Fruit fly (Drosophila melanogaster) whole organism, wandering third instar larva: ENCODE data around the gene CG7914.

Experiments used
- Abd-B ChIP-seq: fragments of >200 bp; optimal IDR thresholded peaks from 2 replicates; lab custom pipeline; 2017; ENCODE audit warnings: missing biosample characterization, missing genetic modification characterization
- CG32264 ChIP-seq: fragments of 200-800 bp; sonication (Bioruptor generic); optimal IDR thresholded peaks from 2 replicates; lab custom pipeline; 2016; ENCODE audit warnings: missing biosample characterization, missing genetic modification characterization
- CG9705 ChIP-seq: fragments of 200-800 bp; sonication (Bioruptor generic); optimal IDR thresholded peaks from 2 replicates; lab custom pipeline; 2018; ENCODE audit warnings: missing biosample characterization, mild to moderate bottlenecking, missing genetic modification characterization
- Dfd ChIP-seq: fragments of >200 bp; optimal IDR thresholded peaks from 2 replicates; lab custom pipeline; 2017; ENCODE audit warnings: missing biosample characterization, missing genetic modification characterization
- GATAd ChIP-seq: sonication (Bioruptor generic); optimal IDR thresholded peaks from 2 replicates; lab custom pipeline; 2016; ENCODE audit warnings: missing biosample characterization, missing genetic modification characterization
- HLH106 ChIP-seq: fragments of 200-800 bp; optimal IDR thresholded peaks from 3 replicates; lab custom pipeline; 2019; ENCODE audit warnings: missing biosample characterization, mild to moderate bottlenecking, missing genetic modification characterization, moderate library complexity
- Hnf4 ChIP-seq: fragments of 200-800 bp; sonication (Bioruptor generic); optimal IDR thresholded peaks from 2 replicates; lab custom pipeline; 2016; ENCODE audit warnings: missing biosample characterization, mild to moderate bottlenecking, missing genetic modification characterization
- Hr78 ChIP-seq: fragments of >200 bp; optimal IDR thresholded peaks from 2 replicates; lab custom pipeline; 2017; ENCODE audit warnings: missing biosample characterization, missing genetic modification characterization
- Hr83 ChIP-seq: fragments of 200-300 bp; sonication (Bioruptor generic); optimal IDR thresholded peaks from 2 replicates; lab custom pipeline; 2016; ENCODE audit warnings: missing biosample characterization, mild to moderate bottlenecking, missing genetic modification characterization, moderate library complexity; ENCODE audit not compliant: poor library complexity, severe bottlenecking
- Jra ChIP-seq: sonication (Bioruptor generic); optimal IDR thresholded peaks from 2 replicates; lab custom pipeline; 2016; ENCODE audit warnings: missing biosample characterization, missing genetic modification characterization
- Mio ChIP-seq: sonication (Bioruptor generic); optimal IDR thresholded peaks from 2 replicates; lab custom pipeline; 2016; ENCODE audit warnings: missing biosample characterization, missing genetic modification characterization
- Myc ChIP-seq: fragments of >200 bp; optimal IDR thresholded peaks from 2 replicates; lab custom pipeline; 2017
- OdsH ChIP-seq: fragments of 200-800 bp; sonication (Bioruptor generic); optimal IDR thresholded peaks from 2 replicates; lab custom pipeline; 2016; ENCODE audit warnings: missing biosample characterization, mild to moderate bottlenecking, missing genetic modification characterization
- Rel ChIP-seq, 2 experiments: fragments of 200-800 bp; sonication (Bioruptor generic) in 1 of 2; optimal IDR thresholded peaks; 2 replicates in 1 of 2; 3 replicates in 1 of 2; lab custom pipeline; 2016 to 2019; ENCODE audit warnings: mild to moderate bottlenecking in 2 of 2, missing biosample characterization in 2 of 2, missing genetic modification characterization in 2 of 2, moderate library complexity in 1 of 2
- Sp1 ChIP-seq: fragments of 200-800 bp; sonication (Bioruptor generic); optimal IDR thresholded peaks from 3 replicates; lab custom pipeline; 2019; ENCODE audit warnings: missing biosample characterization, mild to moderate bottlenecking, missing genetic modification characterization, moderate library complexity
- Vsx2 ChIP-seq: fragments of 200-300, 225-300 bp; sonication (Bioruptor generic); optimal IDR thresholded peaks from 2 replicates; lab custom pipeline; 2018; ENCODE audit warnings: missing biosample characterization, missing genetic modification characterization; ENCODE audit not compliant: partially characterized antibody
- br ChIP-seq: fragments of 200-800 bp; sonication (Bioruptor generic); optimal IDR thresholded peaks from 2 replicates; lab custom pipeline; 2016; ENCODE audit warnings: missing biosample characterization, missing genetic modification characterization
- brk ChIP-seq: fragments of 200-800 bp; sonication (Bioruptor generic); optimal IDR thresholded peaks from 2 replicates; lab custom pipeline; 2016; ENCODE audit warnings: missing biosample characterization, mild to moderate bottlenecking, missing genetic modification characterization
- dl ChIP-seq, 2 experiments: fragments of 175-275, 200-275 bp in 1 of 2; fragments of 200-275 bp in 1 of 2; sonication (Bioruptor generic); optimal IDR thresholded peaks; lab custom pipeline; 2018; ENCODE audit warnings: mild to moderate bottlenecking in 2 of 2, missing biosample characterization in 2 of 2, missing genetic modification characterization in 2 of 2, moderate library complexity in 2 of 2; ENCODE audit not compliant: partially characterized antibody in 2 of 2, insufficient read depth in 1 of 2
- dmrt93B ChIP-seq: fragments of 200-800 bp; sonication (Bioruptor generic); optimal IDR thresholded peaks from 2 replicates; lab custom pipeline; 2018; ENCODE audit warnings: missing biosample characterization, mild to moderate bottlenecking, missing genetic modification characterization
- dsf ChIP-seq: sonication (Bioruptor generic); optimal IDR thresholded peaks from 2 replicates; lab custom pipeline; 2016; ENCODE audit warnings: missing biosample characterization, missing genetic modification characterization, borderline replicate concordance
- ey ChIP-seq: fragments of 200-800 bp; sonication (Bioruptor generic); optimal IDR thresholded peaks from 2 replicates; lab custom pipeline; 2016; ENCODE audit warnings: missing biosample characterization, missing genetic modification characterization
- foxo ChIP-seq, 2 experiments: fragments of 200-800 bp; sonication (Bioruptor generic); optimal IDR thresholded peaks; 2 replicates in 1 of 2; 3 replicates in 1 of 2; lab custom pipeline; 2016 to 2017; ENCODE audit warnings: missing biosample characterization in 2 of 2, missing genetic modification characterization in 2 of 2
- fru ChIP-seq: fragments of 200-800 bp; sonication (Bioruptor generic); optimal IDR thresholded peaks from 3 replicates; lab custom pipeline; 2016; ENCODE audit warnings: missing biosample characterization, mild to moderate bottlenecking, missing genetic modification characterization
- h ChIP-seq: fragments of 200-800 bp; sonication (Bioruptor generic); optimal IDR thresholded peaks from 3 replicates; lab custom pipeline; 2016; ENCODE audit warnings: missing biosample characterization, mild to moderate bottlenecking, missing genetic modification characterization
- jim ChIP-seq: fragments of 175-275, 200-325 bp; sonication (Bioruptor generic); optimal IDR thresholded peaks from 2 replicates; lab custom pipeline; 2016; ENCODE audit warnings: missing biosample characterization, mild to moderate bottlenecking, missing genetic modification characterization
- lola ChIP-seq: fragments of >200 bp; optimal IDR thresholded peaks from 2 replicates; lab custom pipeline; 2017; ENCODE audit warnings: missing biosample characterization, missing genetic modification characterization
- pan ChIP-seq: fragments of >200 bp; optimal IDR thresholded peaks from 2 replicates; lab custom pipeline; 2017
- psq ChIP-seq: fragments of 200-800 bp; sonication (Bioruptor generic); optimal IDR thresholded peaks from 3 replicates; lab custom pipeline; 2017; ENCODE audit warnings: missing biosample characterization, mild to moderate bottlenecking, missing genetic modification characterization, moderate library complexity
- rgr ChIP-seq: fragments of 200-800 bp; sonication (Bioruptor generic); optimal IDR thresholded peaks from 3 replicates; lab custom pipeline; 2016; ENCODE audit warnings: missing biosample characterization, mild to moderate bottlenecking, missing genetic modification characterization
- sv ChIP-seq: fragments of 200-800 bp; sonication (Bioruptor generic); optimal IDR thresholded peaks from 3 replicates; lab custom pipeline; 2016; ENCODE audit warnings: missing biosample characterization, missing genetic modification characterization
- tai ChIP-seq: sonication (Bioruptor generic); optimal IDR thresholded peaks from 2 replicates; lab custom pipeline; 2016; ENCODE audit warnings: missing biosample characterization, missing genetic modification characterization
- usp ChIP-seq: fragments of >200 bp; optimal IDR thresholded peaks from 2 replicates; lab custom pipeline; 2017; ENCODE audit warnings: missing biosample characterization, missing genetic modification characterization
- woc ChIP-seq: sonication (Bioruptor generic); optimal IDR thresholded peaks from 2 replicates; lab custom pipeline; 2016; ENCODE audit warnings: missing biosample characterization, mild to moderate bottlenecking, missing genetic modification characterization

CG7914 gene

dm6 chrX:19179696-19180255 lies 13.5 kb downstream of the CG7914 start, which contains the start of the genes CG7556 and CG7453:
TSS of gene CG7556 (minus strand) at chrX:19179830.
TSS of gene CG7453 (plus strand) at chrX:19180173.
- TF ChIP-seq brk (GFP tag; lab: Kevin White, UChicago), result no peak
- TF ChIP-seq CG9705, result peak; percentile 59
- TF ChIP-seq woc, result peak; percentile 84
- no peak for TF ChIP-seq CG32264 (GFP tag; lab: Kevin White, UChicago)
- peak; percentile 76 for TF ChIP-seq HLH106
- TF ChIP-seq psq, result peak; percentile 72
- TF ChIP-seq ey, result peak; percentile 78
- TF ChIP-seq lola, result no peak
- TF ChIP-seq tai (GFP tag; lab: Kevin White, UChicago), result no peak
- peak; percentile 59 for TF ChIP-seq OdsH
- TF ChIP-seq Hnf4 (GFP tag; lab: Kevin White, UChicago), result no peak
- no peak for TF ChIP-seq pan (lab: Kevin White, UChicago)
- peak; percentile 82 for TF ChIP-seq h (GFP tag; lab: Kevin White, UChicago)
- peak; percentile 51 for TF ChIP-seq GATAd (GFP tag; lab: Kevin White, UChicago)
- TF ChIP-seq dmrt93B (GFP tag; lab: Kevin White, UChicago), result peak; percentile 58
- TF ChIP-seq Mio (GFP tag; lab: Kevin White, UChicago), result no peak
- no peak for TF ChIP-seq Rel (GFP tag; optimal IDR thresholded peaks at IDR 0.05; lab: Kevin White, UChicago)
- peak; percentile 12 for TF ChIP-seq Rel (tag; optimal IDR thresholded peaks at IDR 0.05; lab: Kevin White, UChicago)
- peak; percentile 65 for TF ChIP-seq sv
- peak; percentile 78 for TF ChIP-seq rgr (GFP tag; lab: Kevin White, UChicago)
- TF ChIP-seq dsf, result peak; percentile 62
- no peak for TF ChIP-seq dl (GFP tag; optimal IDR thresholded peaks at IDR 0.05; lab: Kevin White, UChicago; ENCODE audit: insufficient read depth in 1 of 2, partially characterized antibody in 2 of 2)
- TF ChIP-seq Dfd (GFP tag; lab: Kevin White, UChicago), result no peak
- TF ChIP-seq Vsx2 (GFP tag; lab: Kevin White, UChicago), result no peak
- no peak for TF ChIP-seq Abd-B (GFP tag; lab: Kevin White, UChicago)
- peak in 1 of 2 experiments; percentile 85 for TF ChIP-seq foxo (GFP tag; optimal IDR thresholded peaks at IDR 0.05; lab: Kevin White, UChicago)
- peak; percentile 77 for TF ChIP-seq br (GFP tag; lab: Kevin White, UChicago)
- no peak for TF ChIP-seq Hr83
- peak; percentile 85 for TF ChIP-seq Jra
- peak; percentile 87 for TF ChIP-seq Myc (lab: Kevin White, UChicago)
- TF ChIP-seq fru (GFP tag; lab: Kevin White, UChicago), result peak; percentile 82
- peak; percentile 75 for TF ChIP-seq Sp1
- TF ChIP-seq, all 38 proteins: peak for 19

- TF ChIP-seq Rel (GFP tag; optimal IDR thresholded peaks at IDR 0.05; lab: Kevin White, UChicago), result no peak
- TF ChIP-seq Rel (tag; optimal IDR thresholded peaks at IDR 0.05; lab: Kevin White, UChicago), result peak; percentile 31
- TF ChIP-seq Jra, result no peak
- no peak for TF ChIP-seq fru (GFP tag; lab: Kevin White, UChicago)
- TF ChIP-seq rgr (GFP tag; lab: Kevin White, UChicago), result no peak
- TF ChIP-seq jim (GFP tag; lab: Kevin White, UChicago), result no peak
- TF ChIP-seq GATAd (GFP tag; lab: Kevin White, UChicago), result no peak
- no peak for TF ChIP-seq CG9705
- TF ChIP-seq woc, result no peak
- TF ChIP-seq br (GFP tag; lab: Kevin White, UChicago), result no peak
- no peak for TF ChIP-seq dl (GFP tag; optimal IDR thresholded peaks at IDR 0.05; lab: Kevin White, UChicago; ENCODE audit: insufficient read depth in 1 of 2, partially characterized antibody in 2 of 2)
- no peak for TF ChIP-seq psq
- TF ChIP-seq Myc (lab: Kevin White, UChicago), result peak; percentile 77
- no peak for TF ChIP-seq Hr78
- no peak for TF ChIP-seq pan (lab: Kevin White, UChicago)
- TF ChIP-seq tai (GFP tag; lab: Kevin White, UChicago), result no peak
- no peak for TF ChIP-seq Sp1
- TF ChIP-seq usp, result no peak
These were observed 18.2 kb downstream of the CG7914 start, which contains the start of gene CG33939 for dm6 chrX:19174850-19175571. TSS of gene CG33939 (minus strand) at chrX:19174900.

DNA sequence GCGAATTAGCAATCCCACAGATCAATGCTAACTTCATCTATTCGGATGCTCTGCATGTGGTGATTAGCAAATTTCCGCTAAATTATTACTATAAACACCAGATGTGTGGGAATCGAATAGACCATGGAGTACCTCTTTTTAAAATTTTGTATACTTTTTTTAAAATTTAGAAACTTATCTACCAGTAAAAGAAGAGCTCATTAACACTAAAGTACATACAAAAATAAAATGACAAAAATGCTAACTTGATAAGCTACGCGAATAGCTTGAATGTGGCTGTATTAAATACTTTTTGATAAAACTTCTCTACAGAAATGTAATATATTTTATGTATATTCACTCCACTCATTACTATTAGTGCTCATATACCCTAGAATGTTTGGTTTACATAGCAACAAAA lies 19.2 kb downstream of the CG7914 start:
- TF ChIP-seq foxo (GFP tag; optimal IDR thresholded peaks at IDR 0.05; lab: Kevin White, UChicago) (no peak), HLH106 (no peak), OdsH (no peak), CG32264 (GFP tag; lab: Kevin White, UChicago) (no peak), dsf (no peak), usp (no peak), Dfd (GFP tag; lab: Kevin White, UChicago) (no peak), CG9705 (no peak), GATAd (GFP tag; lab: Kevin White, UChicago) (no peak), sv (no peak), br (GFP tag; lab: Kevin White, UChicago) (no peak), dl (GFP tag; optimal IDR thresholded peaks at IDR 0.05; lab: Kevin White, UChicago; ENCODE audit: insufficient read depth in 1 of 2, partially characterized antibody in 2 of 2) (no peak), Mio (GFP tag; lab: Kevin White, UChicago) (no peak), Sp1 (no peak), jim (GFP tag; lab: Kevin White, UChicago) (no peak)
